Worm (Caenorhabditis elegans) whole organism, late embryonic: ENCODE measurements around the gene col-34.

Source experiments
- C38D4.7 ChIP-seq: fragments of 200-800 bp; sonication (Bioruptor generic); optimal IDR thresholded peaks from 2 replicates; lab custom pipeline; 2018; ENCODE audit warnings: mild to moderate bottlenecking, missing genetic modification characterization, moderate library complexity, missing compliant biosample characterization
- ama-1 ChIP-seq: fragments of 150-350 bp; optimal IDR thresholded peaks from 2 replicates; lab custom pipeline; 2014
- ceh-14 ChIP-seq: sonication (generic microtip); optimal IDR thresholded peaks from 2 replicates; lab custom pipeline; 2016; ENCODE audit warnings: missing genotype, missing genetic modification characterization, missing compliant biosample characterization
- ets-4 ChIP-seq: sonication (generic microtip); optimal IDR thresholded peaks from 2 replicates; lab custom pipeline; 2016; ENCODE audit warnings: missing genetic modification characterization, missing compliant biosample characterization
- gmeb-2 ChIP-seq: sonication (generic microtip); optimal IDR thresholded peaks from 2 replicates; lab custom pipeline; 2016; ENCODE audit warnings: missing genetic modification characterization, inconsistent platforms, missing compliant biosample characterization
- hlh-30 ChIP-seq: sonication (generic microtip); optimal IDR thresholded peaks from 2 replicates; lab custom pipeline; 2017; ENCODE audit warnings: antibody characterized with exemption, missing genetic modification characterization, missing compliant biosample characterization; ENCODE audit not compliant: insufficient read depth
- lim-6 ChIP-seq: sonication (generic microtip); optimal IDR thresholded peaks from 2 replicates; lab custom pipeline; 2016; ENCODE audit warnings: missing genetic modification characterization, missing compliant biosample characterization
- nhr-11 ChIP-seq: fragments of 150-350 bp; optimal IDR thresholded peaks from 2 replicates; lab custom pipeline; 2014; ENCODE audit warnings: missing biosample characterization, missing genetic modification characterization
- pha-2 ChIP-seq: sonication (generic microtip); optimal IDR thresholded peaks from 2 replicates; lab custom pipeline; 2017; ENCODE audit warnings: mild to moderate bottlenecking, missing genetic modification characterization, missing compliant biosample characterization
- pqm-1 ChIP-seq: sonication (generic microtip); optimal IDR thresholded peaks from 2 replicates; lab custom pipeline; 2016; ENCODE audit warnings: missing genetic modification characterization, missing compliant biosample characterization

DNA sequence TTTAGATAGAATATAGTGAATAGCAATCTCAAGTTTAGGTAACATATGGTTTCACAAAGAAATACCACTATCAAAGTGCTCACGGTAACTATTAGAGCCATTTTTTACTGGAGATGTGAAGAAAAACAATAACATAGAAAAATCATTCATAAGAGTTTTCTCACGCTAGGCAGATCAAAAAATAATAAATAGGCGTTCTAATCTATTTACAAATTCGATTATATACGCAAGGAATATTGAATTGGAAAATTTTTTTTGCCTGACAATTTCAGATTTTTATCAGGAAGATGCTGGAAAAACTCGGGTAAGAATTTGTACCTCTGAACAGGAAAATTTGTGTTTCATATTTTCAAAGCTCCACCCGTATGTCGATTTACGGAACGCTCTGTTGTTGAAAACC, 16.5 kb downstream of the col-34 start, which contains the start of gene srbc-70:
- TF ChIP-seq pqm-1 (tag; lab: Kevin White, UChicago) (no peak), ama-1 (lab: Kevin White, UChicago) (no peak), hlh-30 (tag; lab: Kevin White, UChicago) (no peak), pha-2 (tag; lab: Kevin White, UChicago) (no peak), nhr-11 (no peak), ets-4 (no peak), ceh-14 (tag; lab: Kevin White, UChicago) (no peak), C38D4.7 (GFP tag; lab: Kevin White, UChicago) (no peak), gmeb-2 (tag; lab: Kevin White, UChicago) (no peak), lim-6 (tag; lab: Kevin White, UChicago) (no peak)
